Worm (Caenorhabditis elegans): ENCODE results near the gene zak-1.

DNA sequence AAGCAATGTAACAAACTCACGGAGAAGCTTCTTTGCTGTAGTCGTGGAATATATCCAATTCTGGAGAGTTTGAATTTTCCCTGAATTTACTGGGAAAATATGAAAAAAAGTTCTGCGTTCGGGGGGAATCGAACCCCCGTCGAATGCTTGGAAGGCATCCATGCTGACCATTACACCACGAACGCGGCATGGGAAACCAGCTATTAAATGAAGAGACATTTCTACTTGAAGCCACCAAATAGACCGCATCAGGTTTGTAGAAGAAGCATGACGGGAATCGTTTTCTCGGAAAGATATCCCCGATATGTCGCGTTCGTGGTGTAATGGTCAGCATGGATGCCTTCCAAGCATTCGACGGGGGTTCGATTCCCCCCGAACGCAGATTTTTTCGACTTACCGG, 31.9 kb upstream of the zak-1 start:
- TF ChIP-seq ztf-29 (GFP tag; IDR thresholded peaks at IDR 0.05) (no peak), klf-2 (GFP tag; conservative IDR thresholded peaks at IDR 0.05) (peak; percentile 64; the same call in 1 of the 2 replicates), flt-1 (GFP tag; IDR thresholded peaks at IDR 0.05) (0 out of 2 replicates have a peak, but pooled peaks have one; percentile 39)

Data from whole organism, midembryonic.